Fruit fly (Drosophila melanogaster): ENCODE data around the gene CG6470.

CG6470 gene

DNA sequence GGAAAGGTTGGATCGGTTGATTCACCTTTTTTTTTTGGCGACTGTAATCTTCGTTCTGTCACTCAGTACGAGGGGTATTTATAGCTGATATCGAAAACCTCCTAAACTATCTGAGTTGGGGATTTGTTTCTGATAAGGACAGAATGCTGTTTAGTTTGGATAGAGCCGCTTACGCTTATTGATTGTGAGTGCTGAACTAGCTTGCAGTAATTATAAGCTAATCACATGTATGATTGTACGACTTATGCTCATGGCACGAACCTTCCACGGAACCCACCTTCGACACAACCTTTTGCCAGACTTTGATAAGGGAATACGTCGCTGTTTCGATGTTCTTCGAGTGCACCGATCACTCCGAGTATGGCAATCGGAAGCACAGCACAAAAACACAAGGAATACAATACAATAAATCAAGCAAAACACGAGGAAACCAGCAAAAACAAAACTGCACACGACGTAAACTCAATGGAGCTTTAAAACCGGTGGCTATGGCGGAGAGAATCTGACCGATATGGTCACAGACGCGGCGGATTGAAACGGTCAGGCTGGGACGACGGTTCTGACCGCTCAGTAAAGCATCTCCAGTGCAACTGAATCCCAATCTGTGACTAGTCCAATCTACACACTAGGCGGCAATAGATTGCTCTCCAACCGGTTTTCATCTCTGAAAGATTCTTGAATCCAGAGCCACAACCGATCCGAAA, 28.2 kb downstream of the CG6470 start, which contains the start of gene psh:
psh (minus strand) TSS at position 566 of the 704 bp plus-strand sequence.
- TF ChIP-seq CG8478 (optimal IDR thresholded peaks at IDR 0.05) (no peak), psq (optimal IDR thresholded peaks at IDR 0.05) (no peak), usp (GFP tag; optimal IDR thresholded peaks at IDR 0.05) (no peak), Dll (optimal IDR thresholded peaks at IDR 0.05) (no peak), EcR (GFP tag; optimal IDR thresholded peaks at IDR 0.05) (no peak), pan (optimal IDR thresholded peaks at IDR 0.05) (no peak)

- TF ChIP-seq usp (GFP tag; optimal IDR thresholded peaks at IDR 0.05) = no peak
- TF ChIP-seq Dll (optimal IDR thresholded peaks at IDR 0.05) = peak; percentile 64
- peak; percentile 78 for TF ChIP-seq pan (optimal IDR thresholded peaks at IDR 0.05)
Measured at dm6 chrX:18483261-18484218, 31.1 kb downstream of the CG6470 start, which contains the start of gene Hayan. TSS of gene Hayan (minus strand) at chrX:18483772.

- TF ChIP-seq CG8478 (optimal IDR thresholded peaks at IDR 0.05) = no peak
- TF ChIP-seq usp (GFP tag; optimal IDR thresholded peaks at IDR 0.05) = no peak
- TF ChIP-seq EcR (GFP tag; optimal IDR thresholded peaks at IDR 0.05) = no peak
- no peak for TF ChIP-seq psq (optimal IDR thresholded peaks at IDR 0.05)
- no peak for TF ChIP-seq Dll (optimal IDR thresholded peaks at IDR 0.05)
- no peak for TF ChIP-seq pan (optimal IDR thresholded peaks at IDR 0.05)
Measured at dm6 chrX:18482537-18482936, 32.1 kb downstream of the CG6470 start.

DNA sequence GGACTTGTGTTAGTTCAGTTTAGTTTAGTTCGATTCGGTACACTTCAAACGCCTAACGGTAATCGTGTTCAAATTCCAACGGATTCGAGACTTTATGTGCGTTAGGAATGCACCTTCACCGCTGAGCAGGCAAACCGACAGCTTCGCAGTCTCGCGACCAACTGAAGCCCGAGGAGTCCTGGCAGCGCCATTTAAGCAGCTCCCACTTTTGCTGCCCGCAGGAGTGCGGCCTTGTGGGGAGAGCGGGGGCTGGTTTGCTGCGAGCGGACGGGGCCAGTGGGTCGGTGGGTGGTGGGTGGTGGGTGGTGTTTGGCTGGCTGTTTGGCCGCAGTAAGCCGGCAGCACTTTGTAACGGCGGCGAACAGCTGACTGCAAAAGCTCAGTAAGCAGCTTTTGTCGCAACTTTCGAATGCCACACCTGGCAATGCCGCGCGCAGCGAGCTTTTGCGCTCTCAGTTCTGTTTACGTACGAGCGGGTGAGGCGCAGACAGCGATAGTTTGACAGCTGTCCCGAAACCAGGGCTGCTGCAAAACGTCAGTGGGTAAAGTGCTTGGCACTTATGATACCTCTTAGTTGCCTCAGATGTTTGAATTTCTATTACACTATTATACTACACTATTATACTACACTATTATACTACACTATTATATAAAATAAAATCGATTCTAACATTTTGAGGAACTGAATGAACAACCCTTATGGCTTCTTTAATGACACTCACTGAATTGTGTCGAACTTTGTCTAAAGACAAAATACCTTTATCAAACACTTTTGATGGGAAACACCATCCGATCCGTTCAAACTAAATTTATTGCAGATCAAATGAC, 35.1 kb downstream of the CG6470 start, which contains the start of gene CG32547:
CG32547 (minus strand) TSS at position 181 of the 828 bp plus-strand sequence.
- TF ChIP-seq Dll (optimal IDR thresholded peaks at IDR 0.05) (no peak), pan (optimal IDR thresholded peaks at IDR 0.05) (peak; percentile 92)

DNA sequence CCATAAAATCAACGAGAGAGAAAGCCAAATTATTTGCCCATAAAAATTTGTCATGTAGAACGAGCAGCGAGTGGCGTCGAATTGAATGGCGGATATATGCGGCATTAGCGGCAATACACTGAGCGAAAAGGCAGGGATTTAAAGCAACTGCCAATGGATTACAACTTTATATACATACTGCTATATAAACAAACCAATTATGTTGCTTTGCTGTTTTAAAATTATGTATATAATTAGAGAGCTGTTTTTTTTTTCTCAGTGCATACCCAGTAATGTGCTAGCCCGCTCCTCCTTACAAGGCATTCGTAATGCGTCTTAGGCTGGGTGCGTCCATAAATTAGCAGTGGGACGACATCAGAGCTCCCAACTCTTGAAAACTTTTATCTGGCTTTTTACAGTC, 46.8 kb downstream of the CG6470 start:
- TF ChIP-seq EcR (GFP tag; optimal IDR thresholded peaks at IDR 0.05) = no peak
- TF ChIP-seq pan (optimal IDR thresholded peaks at IDR 0.05) = no peak
- no peak for TF ChIP-seq psq (optimal IDR thresholded peaks at IDR 0.05)
- no peak for TF ChIP-seq CG8478 (optimal IDR thresholded peaks at IDR 0.05)
- no peak for TF ChIP-seq usp (GFP tag; optimal IDR thresholded peaks at IDR 0.05)
- no peak for TF ChIP-seq Dll (optimal IDR thresholded peaks at IDR 0.05)
